Fruit fly (Drosophila melanogaster) whole organism, prepupa: ENCODE data around the gene CG32354.

Experiments used
- CG10669 ChIP-seq: fragments of 200-800 bp; sonication (Bioruptor generic); optimal IDR thresholded peaks from 3 replicates; lab custom pipeline; 2018; ENCODE audit warnings: missing biosample characterization, mild to moderate bottlenecking, missing genetic modification characterization, moderate library complexity
- CG11294 ChIP-seq: fragments of 200-800 bp; sonication (Bioruptor generic); IDR thresholded peaks from 2 replicates; pipeline ENCODE4 v1.3.6; 2022; ENCODE audit warnings: missing biosample characterization, missing genetic modification characterization
- CG11762 ChIP-seq: fragments of 200-800 bp; sonication (Bioruptor generic); optimal IDR thresholded peaks from 3 replicates; lab custom pipeline; 2016; ENCODE audit warnings: missing biosample characterization, missing genetic modification characterization; ENCODE audit not compliant: insufficient read depth
- CG11902 ChIP-seq: fragments of 200-800 bp; sonication (Bioruptor generic); optimal IDR thresholded peaks from 3 replicates; lab custom pipeline; 2016; ENCODE audit warnings: missing biosample characterization, missing genetic modification characterization
- CG15336 ChIP-seq: fragments of 200-800 bp; sonication (Bioruptor generic); IDR thresholded peaks from 2 replicates; pipeline ENCODE4 v1.3.6; 2022; ENCODE audit warnings: missing biosample characterization, missing genetic modification characterization
- CG16779 ChIP-seq: fragments of 200-800 bp; sonication (Bioruptor generic); optimal IDR thresholded peaks from 3 replicates; lab custom pipeline; 2017; ENCODE audit warnings: missing biosample characterization, mild to moderate bottlenecking, missing genetic modification characterization
- CG3032 ChIP-seq: fragments of 200-800 bp; optimal IDR thresholded peaks from 2 replicates; lab custom pipeline; 2019; ENCODE audit warnings: missing biosample characterization, mild to moderate bottlenecking, missing genetic modification characterization, moderate library complexity
- CG31627 ChIP-seq: fragments of 200-800 bp; sonication (Bioruptor generic); optimal IDR thresholded peaks from 3 replicates; lab custom pipeline; 2016; ENCODE audit warnings: missing biosample characterization, missing genetic modification characterization
- CG34406 ChIP-seq: fragments of 200-800 bp; sonication (Bioruptor generic); optimal IDR thresholded peaks from 3 replicates; lab custom pipeline; 2016; ENCODE audit warnings: missing biosample characterization, missing genetic modification characterization
- CG3919 ChIP-seq: fragments of 200-800 bp; sonication (Bioruptor generic); optimal IDR thresholded peaks from 3 replicates; lab custom pipeline; 2016; ENCODE audit warnings: missing biosample characterization, missing genetic modification characterization
- CG4318 ChIP-seq: fragments of 200-800 bp; sonication (Bioruptor generic); optimal IDR thresholded peaks from 3 replicates; lab custom pipeline; 2017; ENCODE audit warnings: missing biosample characterization, mild to moderate bottlenecking, missing genetic modification characterization
- CG6163 ChIP-seq: fragments of 200-800 bp; sonication (Bioruptor generic); IDR thresholded peaks from 3 replicates; pipeline ENCODE4 v1.3.6; 2022; ENCODE audit warnings: missing biosample characterization, missing genetic modification characterization
- CG6276 ChIP-seq: fragments of 200-800 bp; sonication (Bioruptor generic); optimal IDR thresholded peaks from 2 replicates; lab custom pipeline; 2017; ENCODE audit warnings: missing biosample characterization, mild to moderate bottlenecking, missing genetic modification characterization
- CG6792 ChIP-seq: fragments of 200-800 bp; sonication (Bioruptor generic); optimal IDR thresholded peaks from 3 replicates; lab custom pipeline; 2016; ENCODE audit warnings: missing biosample characterization, missing genetic modification characterization
- CG6808 ChIP-seq: fragments of 200-800 bp; sonication (Bioruptor generic); optimal IDR thresholded peaks from 3 replicates; lab custom pipeline; 2017; ENCODE audit warnings: missing biosample characterization, missing genetic modification characterization, mild to moderate bottlenecking, moderate library complexity, missing genetic modification reagents
- CG6854 ChIP-seq: fragments of 200-800 bp; sonication (Bioruptor generic); optimal IDR thresholded peaks from 2 replicates; lab custom pipeline; 2017; ENCODE audit warnings: missing biosample characterization, mild to moderate bottlenecking, missing genetic modification characterization
- CG8119 ChIP-seq: fragments of 200-800 bp; sonication (Bioruptor generic); IDR thresholded peaks from 3 replicates; pipeline ENCODE4 v1.3.6; 2022; ENCODE audit warnings: missing biosample characterization, missing genetic modification characterization
- CG8319 ChIP-seq: fragments of 200-800 bp; sonication (Bioruptor generic); optimal IDR thresholded peaks from 3 replicates; lab custom pipeline; 2016; ENCODE audit warnings: missing biosample characterization, missing genetic modification characterization
- CG8632 ChIP-seq: fragments of 200-800 bp; sonication (Bioruptor generic); optimal IDR thresholded peaks from 3 replicates; lab custom pipeline; 2016; ENCODE audit warnings: missing biosample characterization, missing genetic modification characterization
- CG9139 ChIP-seq: fragments of 200-800 bp; sonication (Bioruptor generic); optimal IDR thresholded peaks from 3 replicates; lab custom pipeline; 2017; ENCODE audit warnings: missing biosample characterization, mild to moderate bottlenecking, missing genetic modification characterization
- Eip78C ChIP-seq: fragments of 200-800 bp; sonication (Bioruptor generic); peaks from one replicate; lab custom pipeline; 2016; ENCODE audit warnings: missing biosample characterization, missing genetic modification characterization
- Eip93F ChIP-seq: fragments of 200-800 bp; sonication (Bioruptor generic); optimal IDR thresholded peaks from 2 replicates; lab custom pipeline; 2016; ENCODE audit warnings: missing biosample characterization, mild to moderate bottlenecking, missing genetic modification characterization
- Ets21C ChIP-seq: fragments of 200-800 bp; sonication (Bioruptor generic); optimal IDR thresholded peaks from 3 replicates; lab custom pipeline; 2016; ENCODE audit warnings: missing biosample characterization, missing genetic modification characterization
- Gug ChIP-seq: fragments of 200-800 bp; sonication (Bioruptor generic); IDR thresholded peaks from 2 replicates; pipeline ENCODE4 v1.3.6; 2022; ENCODE audit warnings: missing biosample characterization, missing genetic modification characterization
- Hr38 ChIP-seq: sonication (Bioruptor generic); optimal IDR thresholded peaks from 2 replicates; lab custom pipeline; 2016; ENCODE audit warnings: missing biosample characterization, missing genetic modification characterization
- Hr4 ChIP-seq: fragments of 200-800 bp; sonication (Bioruptor generic); optimal IDR thresholded peaks from 3 replicates; lab custom pipeline; 2016; ENCODE audit warnings: missing biosample characterization, missing genetic modification characterization
- Lpt ChIP-seq: fragments of 200-800 bp; sonication (Bioruptor generic); optimal IDR thresholded peaks from 3 replicates; lab custom pipeline; 2016; ENCODE audit warnings: missing biosample characterization, missing genetic modification characterization
- Met ChIP-seq: fragments of 200-800 bp; sonication (Bioruptor generic); optimal IDR thresholded peaks from 3 replicates; lab custom pipeline; 2016; ENCODE audit warnings: missing biosample characterization, missing genetic modification characterization
- OdsH ChIP-seq: fragments of 200-800 bp; sonication (Bioruptor generic); optimal IDR thresholded peaks from 3 replicates; lab custom pipeline; 2016; ENCODE audit warnings: missing biosample characterization, missing genetic modification characterization
- Smox ChIP-seq: fragments of 200-800 bp; sonication (Bioruptor generic); optimal IDR thresholded peaks from 3 replicates; lab custom pipeline; 2016; ENCODE audit warnings: missing biosample characterization, missing genetic modification characterization
- Sox102F ChIP-seq: fragments of 200-800 bp; sonication (Bioruptor generic); optimal IDR thresholded peaks from 2 replicates; lab custom pipeline; 2016; ENCODE audit warnings: missing biosample characterization, mild to moderate bottlenecking, missing genetic modification characterization
- Sox15 ChIP-seq: fragments of 200-800 bp; sonication (Bioruptor generic); optimal IDR thresholded peaks from 3 replicates; lab custom pipeline; 2016; ENCODE audit warnings: missing biosample characterization, missing genetic modification characterization
- achi ChIP-seq: fragments of 200-800 bp; sonication (Bioruptor generic); optimal IDR thresholded peaks from 3 replicates; lab custom pipeline; 2016; ENCODE audit warnings: missing biosample characterization, missing genetic modification characterization
- acj6 ChIP-seq: fragments of 200-800 bp; sonication (Bioruptor generic); optimal IDR thresholded peaks from 3 replicates; lab custom pipeline; 2016; ENCODE audit warnings: missing biosample characterization, missing genetic modification characterization
- cyc ChIP-seq: fragments of 200-800 bp; sonication (Bioruptor generic); optimal IDR thresholded peaks from 3 replicates; lab custom pipeline; 2016; ENCODE audit warnings: missing biosample characterization, missing genetic modification characterization
- dsx ChIP-seq: fragments of 200-800 bp; optimal IDR thresholded peaks from 3 replicates; lab custom pipeline; 2019; ENCODE audit warnings: missing biosample characterization, mild to moderate bottlenecking, missing genetic modification characterization, moderate library complexity; ENCODE audit not compliant: poor library complexity, severe bottlenecking
- eg ChIP-seq: fragments of 200-800 bp; sonication (Bioruptor generic); IDR thresholded peaks from 3 replicates; pipeline ENCODE4 v1.3.6; 2022; ENCODE audit warnings: missing biosample characterization, missing genetic modification characterization
- esn ChIP-seq: fragments of 200-800 bp; sonication (Bioruptor generic); optimal IDR thresholded peaks from 2 replicates; lab custom pipeline; 2016; ENCODE audit warnings: missing biosample characterization, mild to moderate bottlenecking, missing genetic modification characterization, moderate library complexity
- fd59A ChIP-seq: fragments of 200-800 bp; sonication (Bioruptor generic); optimal IDR thresholded peaks from 2 replicates; lab custom pipeline; 2017; ENCODE audit warnings: missing biosample characterization, mild to moderate bottlenecking, missing genetic modification characterization, missing genetic modification reagents
- fd85E ChIP-seq: fragments of 200-800 bp; sonication (Bioruptor generic); optimal IDR thresholded peaks from 3 replicates; lab custom pipeline; 2016; ENCODE audit warnings: missing biosample characterization, missing genetic modification characterization
- lz ChIP-seq: fragments of 200-800 bp; sonication (Bioruptor generic); optimal IDR thresholded peaks from 3 replicates; lab custom pipeline; 2016; ENCODE audit warnings: missing biosample characterization, missing genetic modification characterization
- pdm3 ChIP-seq: fragments of 200-800 bp; sonication (Bioruptor generic); optimal IDR thresholded peaks from 3 replicates; lab custom pipeline; 2016; ENCODE audit warnings: missing biosample characterization, missing genetic modification characterization
- salr ChIP-seq, 2 experiments: fragments of 200-800 bp; sonication (Bioruptor generic); optimal IDR thresholded peaks; 3 replicates each; lab custom pipeline; 2016 to 2018; ENCODE audit warnings: missing biosample characterization in 2 of 2, missing genetic modification characterization in 2 of 2, mild to moderate bottlenecking in 1 of 2
- ss ChIP-seq, 2 experiments: fragments of 200-800 bp; sonication (Bioruptor generic); optimal IDR thresholded peaks; 2 replicates in 1 of 2; 3 replicates in 1 of 2; lab custom pipeline; 2017 to 2018; ENCODE audit warnings: mild to moderate bottlenecking in 2 of 2, missing biosample characterization in 2 of 2, missing genetic modification characterization in 2 of 2, moderate library complexity in 1 of 2
- svp ChIP-seq: fragments of 200-800 bp; sonication (Bioruptor generic); peaks from one replicate; lab custom pipeline; 2016; ENCODE audit warnings: missing biosample characterization, missing genetic modification characterization
- topi ChIP-seq: fragments of 200-800 bp; sonication (Bioruptor generic); optimal IDR thresholded peaks from 3 replicates; lab custom pipeline; 2016; ENCODE audit warnings: missing biosample characterization, missing genetic modification characterization
- vri ChIP-seq: fragments of 200-800 bp; sonication (Bioruptor generic); optimal IDR thresholded peaks from 3 replicates; lab custom pipeline; 2016; ENCODE audit warnings: missing biosample characterization, mild to moderate bottlenecking, missing genetic modification characterization

Gene CG32354

DNA sequence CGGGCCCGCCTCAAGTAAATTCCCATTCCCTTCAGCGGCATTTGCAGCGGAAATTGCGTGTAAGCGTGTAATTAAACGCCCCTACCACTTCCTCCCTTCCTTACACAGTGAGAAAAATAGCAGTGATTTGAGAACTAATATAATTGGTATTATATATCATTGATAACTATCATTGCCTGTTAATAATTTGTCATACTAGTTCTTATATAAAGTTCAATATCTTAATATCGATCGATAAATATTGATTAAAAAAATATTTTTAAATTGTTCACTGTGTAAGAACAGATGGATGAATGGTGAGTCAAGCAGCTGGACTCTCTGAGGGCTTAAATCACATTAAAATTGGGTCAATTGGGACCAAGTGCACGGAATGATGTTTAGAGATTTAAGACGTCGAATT, 23.0 kb upstream of the CG32354 start (continued):
- TF ChIP-seq Hr4 (GFP tag; lab: Kevin White, UChicago) (no peak), pdm3 (GFP tag; lab: Kevin White, UChicago) (no peak), CG6163 (GFP tag; lab: Robert Waterston, UW) (no peak), esn (GFP tag; lab: Kevin White, UChicago) (peak; percentile 35), CG10669 (peak; percentile 46), cyc (peak; percentile 35), CG16779 (tag; lab: Kevin White, UChicago) (no peak), CG11762 (GFP tag; lab: Kevin White, UChicago) (peak; percentile 31), svp (peak; percentile 63), CG34406 (GFP tag; lab: Kevin White, UChicago) (peak; percentile 7), CG15336 (GFP tag; lab: Robert Waterston, UW) (peak; percentile 39; the same call in 1 of the 2 replicates)

DNA sequence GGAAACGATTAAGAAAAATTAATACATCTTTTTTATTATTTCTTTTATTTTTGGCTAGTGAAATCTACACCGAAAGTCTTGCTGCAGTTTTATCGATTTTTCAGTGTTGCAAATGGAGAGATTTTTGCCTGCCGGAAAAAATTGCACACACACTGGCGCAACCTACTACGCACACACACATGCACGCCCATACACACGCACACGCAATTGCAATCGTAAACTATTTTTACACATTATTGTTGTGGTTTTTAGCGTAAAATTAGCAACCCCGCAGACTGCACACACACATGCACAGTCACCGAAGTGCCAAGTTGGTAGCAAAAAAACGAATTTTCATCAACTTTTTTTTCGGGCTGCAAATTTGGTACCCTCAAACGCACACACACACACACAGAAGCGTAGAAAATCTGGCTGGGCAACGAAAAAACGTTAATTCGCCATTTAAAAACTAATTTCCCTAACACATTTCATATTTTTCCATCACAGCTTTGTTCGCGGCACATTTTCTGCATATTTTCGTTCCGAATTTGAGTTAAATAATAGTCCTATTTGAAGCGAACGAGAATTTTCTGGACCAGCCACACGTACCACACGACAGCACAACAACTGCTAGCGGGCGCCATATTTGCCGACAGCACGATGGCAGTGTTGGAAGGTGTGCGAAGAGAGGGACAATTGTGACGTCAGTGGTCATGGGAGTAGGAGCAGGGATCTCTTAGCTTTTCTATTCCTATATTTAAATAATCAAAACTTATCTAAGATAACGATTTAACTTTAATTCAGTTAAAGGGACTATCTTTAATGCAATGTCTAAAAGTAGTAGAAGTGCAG, 20.0 kb upstream of the CG32354 start, which contains the start of gene Unr:
TSS of gene Unr (minus strand) at position 637 of the 831 bp plus-strand sequence.
- TF ChIP-seq CG9139 (GFP tag; lab: Kevin White, UChicago) (peak; percentile 53), CG6792 (GFP tag; lab: Kevin White, UChicago) (peak; percentile 81), pdm3 (GFP tag; lab: Kevin White, UChicago) (peak; percentile 84), acj6 (GFP tag; lab: Kevin White, UChicago) (peak; percentile 81), Eip93F (GFP tag; lab: Kevin White, UChicago) (no peak), Met (GFP tag; lab: Kevin White, UChicago) (peak; percentile 83), achi (GFP tag; lab: Kevin White, UChicago) (peak; percentile 75), lz (GFP tag; lab: Kevin White, UChicago) (peak; percentile 84), CG31627 (GFP tag; lab: Kevin White, UChicago) (peak; percentile 84), CG6854 (GFP tag; lab: Kevin White, UChicago) (peak; percentile 34), salr (GFP tag; optimal IDR thresholded peaks at IDR 0.05; lab: Kevin White, UChicago) (peak; percentile 32 to 38), Ets21C (GFP tag; lab: Kevin White, UChicago) (peak; percentile 65), Gug (peak; percentile 88), Lpt (peak; percentile 35), CG16779 (tag; lab: Kevin White, UChicago) (no peak), CG8319 (peak; percentile 62), fd85E (GFP tag; lab: Kevin White, UChicago) (peak; percentile 14), CG6808 (peak; percentile 2), vri (GFP tag; lab: Kevin White, UChicago) (peak; percentile 75), Eip78C (GFP tag; lab: Kevin White, UChicago) (peak; percentile 92), CG34406 (GFP tag; lab: Kevin White, UChicago) (peak; percentile 62), fd59A (GFP tag; lab: Kevin White, UChicago) (peak; percentile 13), CG6276 (no peak), CG3032 (tag; lab: Kevin White, UChicago) (peak; percentile 60), CG8632 (GFP tag; lab: Kevin White, UChicago) (peak; percentile 64), CG11294 (GFP tag; lab: Robert Waterston, UW) (peak; percentile 68), CG3919 (GFP tag; lab: Kevin White, UChicago) (peak; percentile 89), Hr4 (GFP tag; lab: Kevin White, UChicago) (peak; percentile 80), CG15336 (GFP tag; lab: Robert Waterston, UW) (peak; percentile 78), Smox (GFP tag; lab: Kevin White, UChicago) (peak; percentile 79), topi (GFP tag; lab: Kevin White, UChicago) (peak; percentile 77), Sox102F (GFP tag; lab: Kevin White, UChicago) (peak; percentile 78), eg (peak; percentile 91), CG10669 (peak; percentile 63), CG8119 (peak; percentile 52; the same call in 1 of the 3 replicates), CG6163 (GFP tag; lab: Robert Waterston, UW) (peak; percentile 88), CG11902 (GFP tag; lab: Kevin White, UChicago) (peak; percentile 51), dsx (GFP tag; lab: Kevin White, UChicago) (peak; percentile 60), ss (GFP tag; optimal IDR thresholded peaks at IDR 0.05; lab: Kevin White, UChicago) (peak; percentile 32 to 68), OdsH (GFP tag; lab: Kevin White, UChicago) (peak; percentile 81), CG4318 (GFP tag; lab: Kevin White, UChicago) (peak; percentile 42), CG11762 (GFP tag; lab: Kevin White, UChicago) (peak; percentile 47), Hr38 (GFP tag; lab: Kevin White, UChicago) (no peak), Sox15 (GFP tag; lab: Kevin White, UChicago) (peak; percentile 48)
